Worm (Caenorhabditis elegans): ENCODE results near the gene egl-17.
A peak's percentile ranks its signal among the peaks of the same experiment; 100 is the strongest.

Gene egl-17

ce11 chrX:535728-536127 is 46.2 kb downstream of the egl-17 start, which contains the start of gene F28C10.3:
Gene F28C10.3, minus strand, starts transcription at chrX:535828.
- TF ChIP-seq nhr-11 (tag; optimal IDR thresholded peaks at IDR 0.05) (peak; percentile 50), zag-1 (tag; optimal IDR thresholded peaks at IDR 0.05) (peak; percentile 64), snpc-4 (tag; optimal IDR thresholded peaks at IDR 0.05) (peak; percentile 23), fkh-2 (tag; optimal IDR thresholded peaks at IDR 0.05) (peak; percentile 81), unc-62 (GFP tag; optimal IDR thresholded peaks at IDR 0.05) (peak; percentile 88), fos-1 (tag; optimal IDR thresholded peaks at IDR 0.05) (no peak), aly-2 (tag; optimal IDR thresholded peaks at IDR 0.05) (no peak), nhr-12 (tag; optimal IDR thresholded peaks at IDR 0.05) (no peak), sea-2 (GFP tag; optimal IDR thresholded peaks at IDR 0.05) (no peak), eor-1 (tag; optimal IDR thresholded peaks at IDR 0.05) (no peak), nhr-77 (tag; optimal IDR thresholded peaks at IDR 0.05) (peak; percentile 42), lsy-12 (tag; optimal IDR thresholded peaks at IDR 0.05) (peak; percentile 3), mdl-1 (tag; optimal IDR thresholded peaks at IDR 0.05) (peak; percentile 79), elt-1 (tag; optimal IDR thresholded peaks at IDR 0.05) (peak; percentile 57), unc-39 (tag; optimal IDR thresholded peaks at IDR 0.05) (no peak), ZK546.5 (tag; optimal IDR thresholded peaks at IDR 0.05) (no peak), daf-12 (tag; optimal IDR thresholded peaks at IDR 0.05) (peak; percentile 87), tbx-2 (tag; optimal IDR thresholded peaks at IDR 0.05) (peak; percentile 83), lin-15B (tag; optimal IDR thresholded peaks at IDR 0.05) (peak; percentile 47), nhr-23 (tag; optimal IDR thresholded peaks at IDR 0.05) (peak; percentile 90), elt-3 (tag; optimal IDR thresholded peaks at IDR 0.05) (no peak), R02D3.7 (tag; optimal IDR thresholded peaks at IDR 0.05) (peak; percentile 75), jun-1 (tag; optimal IDR thresholded peaks at IDR 0.05) (peak; percentile 55), lin-39 (tag; optimal IDR thresholded peaks at IDR 0.05) (peak; percentile 88), nhr-43 (tag; optimal IDR thresholded peaks at IDR 0.05; ENCODE audit: poor library complexity, severe bottlenecking) (peak; percentile 93), mml-1 (tag; optimal IDR thresholded peaks at IDR 0.05) (no peak), fkh-10 (GFP tag; optimal IDR thresholded peaks at IDR 0.05) (no peak), hmg-11 (tag; optimal IDR thresholded peaks at IDR 0.05) (peak; percentile 91), ztf-11 (tag; optimal IDR thresholded peaks at IDR 0.05) (no peak), egl-5 (tag; optimal IDR thresholded peaks at IDR 0.05) (peak; percentile 20), pqm-1 (tag; optimal IDR thresholded peaks at IDR 0.05) (peak; percentile 11), ztf-4 (tag; optimal IDR thresholded peaks at IDR 0.05) (no peak), nhr-67 (tag; optimal IDR thresholded peaks at IDR 0.05) (no peak), nhr-28 (tag; optimal IDR thresholded peaks at IDR 0.05) (no peak), elt-2 (tag; optimal IDR thresholded peaks at IDR 0.05) (no peak), egl-27 (tag; optimal IDR thresholded peaks at IDR 0.05) (no peak), ceh-82 (tag; optimal IDR thresholded peaks at IDR 0.05) (peak; percentile 74), ceh-16 (tag; optimal IDR thresholded peaks at IDR 0.05) (no peak), nhr-25 (tag; optimal IDR thresholded peaks at IDR 0.05) (peak; percentile 98), nfya-1 (tag; optimal IDR thresholded peaks at IDR 0.05; ENCODE audit: insufficient read depth) (peak; percentile 93), pha-4 (tag; optimal IDR thresholded peaks at IDR 0.05) (no peak), ama-1 (optimal IDR thresholded peaks at IDR 0.05) (no peak), nhr-237 (tag; optimal IDR thresholded peaks at IDR 0.05) (no peak), ceh-9 (tag; optimal IDR thresholded peaks at IDR 0.05) (no peak), ceh-28 (tag; optimal IDR thresholded peaks at IDR 0.05) (peak; percentile 77), nhr-76 (tag; optimal IDR thresholded peaks at IDR 0.05) (peak; percentile 52), skn-1 (tag; optimal IDR thresholded peaks at IDR 0.05) (peak; percentile 79)

DNA sequence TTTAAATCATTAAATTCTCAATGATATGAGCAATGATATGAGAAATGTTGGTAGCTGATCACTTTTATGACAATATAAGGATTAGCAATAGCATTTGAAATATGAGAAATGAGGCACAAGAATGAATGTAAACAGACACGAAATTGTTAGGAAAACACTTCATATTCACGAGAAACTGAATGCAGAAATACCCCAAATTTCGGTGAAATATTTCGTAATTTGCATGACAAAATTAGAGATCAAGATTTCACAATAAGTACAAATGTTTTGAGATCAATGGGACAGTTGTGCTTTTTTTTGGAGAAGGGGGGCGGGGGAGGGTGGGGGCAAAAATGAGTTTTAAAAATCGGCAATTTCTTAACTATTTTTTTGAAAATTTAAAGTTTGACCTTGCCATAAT is 46.9 kb downstream of the egl-17 start:
- TF ChIP-seq nhr-25 (tag; optimal IDR thresholded peaks at IDR 0.05) (no peak), nhr-77 (tag; optimal IDR thresholded peaks at IDR 0.05) (no peak), lin-39 (tag; optimal IDR thresholded peaks at IDR 0.05) (no peak), zag-1 (tag; optimal IDR thresholded peaks at IDR 0.05) (no peak), pqm-1 (tag; optimal IDR thresholded peaks at IDR 0.05) (no peak), ceh-82 (tag; optimal IDR thresholded peaks at IDR 0.05) (no peak)
